Fruit fly (Drosophila melanogaster) whole organism, wandering third instar larva: ENCODE data around the gene Ser7.

Source experiments
- Abd-B ChIP-seq: fragments of >200 bp; optimal IDR thresholded peaks from 2 replicates; lab custom pipeline; 2017; ENCODE audit warnings: missing biosample characterization, missing genetic modification characterization
- CG32264 ChIP-seq: fragments of 200-800 bp; sonication (Bioruptor generic); optimal IDR thresholded peaks from 2 replicates; lab custom pipeline; 2016; ENCODE audit warnings: missing biosample characterization, missing genetic modification characterization
- CG9705 ChIP-seq: fragments of 200-800 bp; sonication (Bioruptor generic); optimal IDR thresholded peaks from 2 replicates; lab custom pipeline; 2018; ENCODE audit warnings: missing biosample characterization, mild to moderate bottlenecking, missing genetic modification characterization
- CrebA ChIP-seq: fragments of 200-800 bp; sonication (Bioruptor generic); optimal IDR thresholded peaks from 2 replicates; lab custom pipeline; 2016; ENCODE audit warnings: missing biosample characterization, mild to moderate bottlenecking, missing genetic modification characterization, borderline replicate concordance
- Dfd ChIP-seq: fragments of >200 bp; optimal IDR thresholded peaks from 2 replicates; lab custom pipeline; 2017; ENCODE audit warnings: missing biosample characterization, missing genetic modification characterization
- GATAd ChIP-seq: sonication (Bioruptor generic); optimal IDR thresholded peaks from 2 replicates; lab custom pipeline; 2016; ENCODE audit warnings: missing biosample characterization, missing genetic modification characterization
- Hnf4 ChIP-seq: fragments of 200-800 bp; sonication (Bioruptor generic); optimal IDR thresholded peaks from 2 replicates; lab custom pipeline; 2016; ENCODE audit warnings: missing biosample characterization, mild to moderate bottlenecking, missing genetic modification characterization
- Hr78 ChIP-seq: fragments of >200 bp; optimal IDR thresholded peaks from 2 replicates; lab custom pipeline; 2017; ENCODE audit warnings: missing biosample characterization, missing genetic modification characterization
- Hr83 ChIP-seq: fragments of 200-300 bp; sonication (Bioruptor generic); optimal IDR thresholded peaks from 2 replicates; lab custom pipeline; 2016; ENCODE audit warnings: missing biosample characterization, mild to moderate bottlenecking, missing genetic modification characterization, moderate library complexity; ENCODE audit not compliant: poor library complexity, severe bottlenecking
- Jra ChIP-seq: sonication (Bioruptor generic); optimal IDR thresholded peaks from 2 replicates; lab custom pipeline; 2016; ENCODE audit warnings: missing biosample characterization, missing genetic modification characterization
- Mio ChIP-seq: sonication (Bioruptor generic); optimal IDR thresholded peaks from 2 replicates; lab custom pipeline; 2016; ENCODE audit warnings: missing biosample characterization, missing genetic modification characterization
- Myc ChIP-seq: fragments of >200 bp; optimal IDR thresholded peaks from 2 replicates; lab custom pipeline; 2017
- N ChIP-seq: fragments of >200 bp; optimal IDR thresholded peaks from 2 replicates; lab custom pipeline; 2018; ENCODE audit warnings: missing biosample characterization, missing external identifiers, missing genetic modification characterization
- OdsH ChIP-seq: fragments of 200-800 bp; sonication (Bioruptor generic); optimal IDR thresholded peaks from 2 replicates; lab custom pipeline; 2016; ENCODE audit warnings: missing biosample characterization, mild to moderate bottlenecking, missing genetic modification characterization
- Rel ChIP-seq, 2 experiments: fragments of 200-800 bp; sonication (Bioruptor generic) in 1 of 2; optimal IDR thresholded peaks; 2 replicates in 1 of 2; 3 replicates in 1 of 2; lab custom pipeline; 2016 to 2019; ENCODE audit warnings: mild to moderate bottlenecking in 2 of 2, missing biosample characterization in 2 of 2, missing genetic modification characterization in 2 of 2, moderate library complexity in 1 of 2
- br ChIP-seq: fragments of 200-800 bp; sonication (Bioruptor generic); optimal IDR thresholded peaks from 2 replicates; lab custom pipeline; 2016; ENCODE audit warnings: missing biosample characterization, missing genetic modification characterization
- brk ChIP-seq: fragments of 200-800 bp; sonication (Bioruptor generic); optimal IDR thresholded peaks from 2 replicates; lab custom pipeline; 2016; ENCODE audit warnings: missing biosample characterization, mild to moderate bottlenecking, missing genetic modification characterization
- dl ChIP-seq, 2 experiments: fragments of 175-275, 200-275 bp in 1 of 2; fragments of 200-275 bp in 1 of 2; sonication (Bioruptor generic); optimal IDR thresholded peaks; lab custom pipeline; 2018; ENCODE audit warnings: mild to moderate bottlenecking in 2 of 2, missing biosample characterization in 2 of 2, missing genetic modification characterization in 2 of 2, moderate library complexity in 2 of 2; ENCODE audit not compliant: partially characterized antibody in 2 of 2, insufficient read depth in 1 of 2
- dsf ChIP-seq: sonication (Bioruptor generic); optimal IDR thresholded peaks from 2 replicates; lab custom pipeline; 2016; ENCODE audit warnings: missing biosample characterization, missing genetic modification characterization, borderline replicate concordance
- foxo ChIP-seq, 2 experiments: fragments of 200-800 bp; sonication (Bioruptor generic); optimal IDR thresholded peaks; 2 replicates in 1 of 2; 3 replicates in 1 of 2; lab custom pipeline; 2016 to 2017; ENCODE audit warnings: missing biosample characterization in 2 of 2, missing genetic modification characterization in 2 of 2
- fru ChIP-seq: fragments of 200-800 bp; sonication (Bioruptor generic); optimal IDR thresholded peaks from 3 replicates; lab custom pipeline; 2016; ENCODE audit warnings: missing biosample characterization, mild to moderate bottlenecking, missing genetic modification characterization
- h ChIP-seq: fragments of 200-800 bp; sonication (Bioruptor generic); optimal IDR thresholded peaks from 3 replicates; lab custom pipeline; 2016; ENCODE audit warnings: missing biosample characterization, mild to moderate bottlenecking, missing genetic modification characterization
- jim ChIP-seq: fragments of 175-275, 200-325 bp; sonication (Bioruptor generic); optimal IDR thresholded peaks from 2 replicates; lab custom pipeline; 2016; ENCODE audit warnings: missing biosample characterization, mild to moderate bottlenecking, missing genetic modification characterization
- lola ChIP-seq: fragments of >200 bp; optimal IDR thresholded peaks from 2 replicates; lab custom pipeline; 2017; ENCODE audit warnings: missing biosample characterization, missing genetic modification characterization
- pan ChIP-seq: fragments of >200 bp; optimal IDR thresholded peaks from 2 replicates; lab custom pipeline; 2017
- psq ChIP-seq: fragments of 200-800 bp; sonication (Bioruptor generic); optimal IDR thresholded peaks from 3 replicates; lab custom pipeline; 2017; ENCODE audit warnings: missing biosample characterization, mild to moderate bottlenecking, missing genetic modification characterization, moderate library complexity
- rgr ChIP-seq: fragments of 200-800 bp; sonication (Bioruptor generic); optimal IDR thresholded peaks from 3 replicates; lab custom pipeline; 2016; ENCODE audit warnings: missing biosample characterization, mild to moderate bottlenecking, missing genetic modification characterization
- sv ChIP-seq: fragments of 200-800 bp; sonication (Bioruptor generic); optimal IDR thresholded peaks from 3 replicates; lab custom pipeline; 2016; ENCODE audit warnings: missing biosample characterization, missing genetic modification characterization
- woc ChIP-seq: sonication (Bioruptor generic); optimal IDR thresholded peaks from 2 replicates; lab custom pipeline; 2016; ENCODE audit warnings: missing biosample characterization, mild to moderate bottlenecking, missing genetic modification characterization

Gene Ser7

dm6 chrX:9864882-9865281 is at the start of gene Ser7:
Gene Ser7, plus strand, starts transcription at chrX:9865233.
- no peak for TF ChIP-seq GATAd (GFP tag; lab: Kevin White, UChicago)
- no peak for TF ChIP-seq Rel (GFP tag; optimal IDR thresholded peaks at IDR 0.05; lab: Kevin White, UChicago)
- peak; percentile 31 for TF ChIP-seq Rel (tag; optimal IDR thresholded peaks at IDR 0.05; lab: Kevin White, UChicago)

dm6 chrX:9816063-9816462 is 49.0 kb upstream of the Ser7 start:
- no peak for TF ChIP-seq fru (GFP tag; lab: Kevin White, UChicago)
- no peak for TF ChIP-seq Hr78 (GFP tag; lab: Kevin White, UChicago)
- TF ChIP-seq sv (GFP tag; lab: Kevin White, UChicago): no peak

DNA sequence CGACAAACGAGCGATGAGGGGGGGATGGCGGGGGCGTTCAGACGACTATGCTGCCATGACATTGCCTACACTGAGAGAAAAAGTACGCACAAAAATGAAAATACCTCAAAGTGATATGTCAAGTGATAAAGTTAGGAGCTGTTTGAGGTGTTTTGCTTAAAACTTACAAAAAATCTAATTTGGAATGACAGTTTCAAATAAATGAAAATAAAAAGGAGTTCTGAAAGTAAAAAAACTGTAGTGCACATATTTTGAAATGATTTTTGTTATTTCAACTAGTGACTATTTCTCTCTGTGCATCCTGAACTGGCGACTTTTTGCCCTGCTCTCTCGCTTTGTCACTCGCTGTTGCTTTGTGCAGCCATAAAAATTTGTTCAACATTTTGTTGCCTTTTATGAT is 35.1 kb upstream of the Ser7 start:
- TF ChIP-seq sv (GFP tag; lab: Kevin White, UChicago) (no peak), Hnf4 (GFP tag; lab: Kevin White, UChicago) (no peak), foxo (GFP tag; optimal IDR thresholded peaks at IDR 0.05; lab: Kevin White, UChicago) (peak in 1 of 2 experiments; percentile 5), fru (GFP tag; lab: Kevin White, UChicago) (peak; percentile 6), Hr83 (GFP tag; lab: Kevin White, UChicago) (no peak), h (GFP tag; lab: Kevin White, UChicago) (no peak), Myc (lab: Kevin White, UChicago) (no peak), dsf (GFP tag; lab: Kevin White, UChicago) (no peak)

dm6 chrX:9833028-9833427 is 32.0 kb upstream of the Ser7 start:
- no peak for TF ChIP-seq h (GFP tag; lab: Kevin White, UChicago)
- no peak for TF ChIP-seq Abd-B (GFP tag; lab: Kevin White, UChicago)
- no peak for TF ChIP-seq dl (GFP tag; optimal IDR thresholded peaks at IDR 0.05; lab: Kevin White, UChicago; ENCODE audit: insufficient read depth in 1 of 2, partially characterized antibody in 2 of 2)
- TF ChIP-seq br: no peak
- TF ChIP-seq rgr (GFP tag; lab: Kevin White, UChicago): no peak
- TF ChIP-seq N (GFP tag; lab: Kevin White, UChicago): no peak
- no peak for TF ChIP-seq Hr78 (GFP tag; lab: Kevin White, UChicago)

- TF ChIP-seq Dfd: peak; percentile 14
- TF ChIP-seq h (GFP tag; lab: Kevin White, UChicago): no peak
- no peak for TF ChIP-seq GATAd (GFP tag; lab: Kevin White, UChicago)
- TF ChIP-seq woc: no peak
- no peak for TF ChIP-seq lola
- TF ChIP-seq, all 38 proteins: peak for 1
These were observed 17.5 kb upstream of the Ser7 start for dm6 chrX:9847529-9847928.

DNA sequence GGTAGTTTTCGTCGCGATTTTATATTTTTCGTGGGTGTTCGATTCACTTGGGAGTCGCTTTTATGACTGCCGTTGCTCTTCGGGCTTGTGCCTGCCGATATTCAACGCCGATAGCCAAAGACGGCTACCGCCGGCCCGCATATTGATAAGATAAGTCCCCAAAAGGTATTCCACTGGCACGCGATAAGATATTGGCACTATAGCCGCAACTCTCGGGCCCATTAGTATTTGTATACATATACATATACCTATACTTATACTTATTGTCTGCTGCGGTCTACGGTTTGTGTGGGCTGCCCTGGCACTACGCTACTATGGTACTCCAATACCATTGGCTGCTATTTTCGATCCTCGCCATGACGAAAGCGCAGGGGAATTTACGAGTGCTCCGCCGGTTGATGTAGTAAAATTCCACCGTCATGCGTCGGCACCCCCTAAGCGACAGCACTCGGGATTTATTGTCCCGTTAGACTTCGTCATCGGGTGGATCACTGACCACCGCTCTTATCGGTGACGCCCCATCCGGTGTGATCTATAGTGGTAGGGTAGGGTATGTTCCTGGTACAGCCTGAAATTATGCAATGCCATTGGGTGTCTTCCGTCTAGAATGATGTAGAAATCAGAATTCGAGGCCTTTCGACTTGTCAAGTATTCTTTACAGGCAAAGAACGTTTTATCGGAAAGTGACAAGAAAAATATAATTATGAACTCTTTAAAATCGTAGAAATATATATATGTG is 3.6 kb downstream of the Ser7 start, which contains the start of gene CG45060:
Gene CG45060 (minus strand): TSS at position 59 of the 739 bp plus-strand sequence.
- TF ChIP-seq Jra (GFP tag; lab: Kevin White, UChicago): no peak
- TF ChIP-seq fru (GFP tag; lab: Kevin White, UChicago): no peak
- TF ChIP-seq CG32264 (GFP tag; lab: Kevin White, UChicago): no peak
- TF ChIP-seq sv (GFP tag; lab: Kevin White, UChicago): no peak
- no peak for TF ChIP-seq Hr78 (GFP tag; lab: Kevin White, UChicago)
- no peak for TF ChIP-seq psq (GFP tag; lab: Kevin White, UChicago)
- no peak for TF ChIP-seq woc
- TF ChIP-seq Rel (GFP tag; optimal IDR thresholded peaks at IDR 0.05; lab: Kevin White, UChicago): no peak
- TF ChIP-seq Rel (tag; optimal IDR thresholded peaks at IDR 0.05; lab: Kevin White, UChicago): peak; percentile 54
- TF ChIP-seq Hr83 (GFP tag; lab: Kevin White, UChicago): no peak
- TF ChIP-seq CG9705 (GFP tag; lab: Kevin White, UChicago): no peak
- TF ChIP-seq h (GFP tag; lab: Kevin White, UChicago): peak; percentile 75
- no peak for TF ChIP-seq pan (lab: Kevin White, UChicago)
- TF ChIP-seq Myc (lab: Kevin White, UChicago): peak; percentile 26
- no peak for TF ChIP-seq Hnf4 (GFP tag; lab: Kevin White, UChicago)
- no peak for TF ChIP-seq N (GFP tag; lab: Kevin White, UChicago)
- TF ChIP-seq rgr (GFP tag; lab: Kevin White, UChicago): no peak
- TF ChIP-seq Dfd: no peak
- TF ChIP-seq Mio (GFP tag; lab: Kevin White, UChicago): no peak
- no peak for TF ChIP-seq OdsH (GFP tag; lab: Kevin White, UChicago)
- no peak for TF ChIP-seq CrebA (GFP tag; lab: Kevin White, UChicago)
- no peak for TF ChIP-seq jim (GFP tag; lab: Kevin White, UChicago)
- TF ChIP-seq brk: no peak
- no peak for TF ChIP-seq lola
